Fruit fly (Drosophila melanogaster) whole organism, wandering third instar larva: ENCODE results near the gene Spp.

Experiments used
- Abd-B ChIP-seq: fragments of >200 bp; optimal IDR thresholded peaks from 2 replicates; lab custom pipeline; 2017; ENCODE audit warnings: missing biosample characterization, missing genetic modification characterization
- br ChIP-seq: fragments of 200-800 bp; sonication (Bioruptor generic); optimal IDR thresholded peaks from 2 replicates; lab custom pipeline; 2016; ENCODE audit warnings: missing biosample characterization, missing genetic modification characterization
- dmrt93B ChIP-seq: fragments of 200-800 bp; sonication (Bioruptor generic); optimal IDR thresholded peaks from 2 replicates; lab custom pipeline; 2018; ENCODE audit warnings: missing biosample characterization, mild to moderate bottlenecking, missing genetic modification characterization
- foxo ChIP-seq, 2 experiments: fragments of 200-800 bp; sonication (Bioruptor generic); optimal IDR thresholded peaks; 2 replicates in 1 of 2; 3 replicates in 1 of 2; lab custom pipeline; 2016 to 2017; ENCODE audit warnings: missing biosample characterization in 2 of 2, missing genetic modification characterization in 2 of 2
- h ChIP-seq: fragments of 200-800 bp; sonication (Bioruptor generic); optimal IDR thresholded peaks from 3 replicates; lab custom pipeline; 2016; ENCODE audit warnings: missing biosample characterization, mild to moderate bottlenecking, missing genetic modification characterization
- pan ChIP-seq: fragments of >200 bp; optimal IDR thresholded peaks from 2 replicates; lab custom pipeline; 2017
- woc ChIP-seq: sonication (Bioruptor generic); optimal IDR thresholded peaks from 2 replicates; lab custom pipeline; 2016; ENCODE audit warnings: missing biosample characterization, mild to moderate bottlenecking, missing genetic modification characterization

DNA sequence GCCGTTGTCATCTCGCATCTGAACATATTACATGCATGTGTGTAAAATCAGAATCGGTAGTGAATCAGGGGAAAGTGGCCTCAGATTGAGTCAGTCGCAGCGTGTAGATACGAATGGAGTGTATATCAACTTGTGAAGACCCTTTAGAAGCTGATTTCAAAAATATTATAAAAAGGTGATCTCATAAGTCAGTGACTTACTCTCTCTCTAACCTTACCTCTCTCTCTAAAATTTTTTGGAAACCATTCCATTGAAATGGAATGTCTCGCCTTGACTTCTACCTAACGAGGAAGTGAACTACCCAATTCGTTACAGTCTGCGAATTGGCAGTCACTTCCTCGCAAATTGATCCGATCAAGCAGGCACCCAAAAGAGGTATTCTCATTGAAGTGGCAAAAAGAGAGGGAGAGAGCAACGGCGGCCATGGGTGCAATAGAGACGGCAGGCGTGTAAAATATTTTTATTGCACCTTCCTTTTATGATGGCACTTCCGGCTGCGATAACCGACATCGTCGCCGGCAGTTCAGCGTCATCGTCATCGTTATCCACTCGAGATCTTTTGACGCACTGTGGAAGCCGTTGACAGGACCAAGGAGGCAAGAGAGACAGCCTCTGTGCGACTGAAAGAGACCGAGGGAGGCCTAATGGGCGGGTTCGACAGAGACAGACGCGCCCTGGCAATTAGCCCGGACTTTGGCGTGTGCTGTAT, 26.4 kb downstream of the Spp start:
- TF ChIP-seq dmrt93B (GFP tag; lab: Kevin White, UChicago): no peak
- no peak for TF ChIP-seq pan (lab: Kevin White, UChicago)
- TF ChIP-seq h (GFP tag; lab: Kevin White, UChicago): no peak
- no peak for TF ChIP-seq br
- no peak for TF ChIP-seq woc (GFP tag; lab: Kevin White, UChicago)
- no peak for TF ChIP-seq Abd-B (GFP tag; lab: Kevin White, UChicago)
- no peak for TF ChIP-seq foxo (GFP tag; optimal IDR thresholded peaks at IDR 0.05; lab: Kevin White, UChicago)
